Fruit fly (Drosophila melanogaster): ENCODE measurements around the gene Eig71Ef.

Gene Eig71Ef

DNA sequence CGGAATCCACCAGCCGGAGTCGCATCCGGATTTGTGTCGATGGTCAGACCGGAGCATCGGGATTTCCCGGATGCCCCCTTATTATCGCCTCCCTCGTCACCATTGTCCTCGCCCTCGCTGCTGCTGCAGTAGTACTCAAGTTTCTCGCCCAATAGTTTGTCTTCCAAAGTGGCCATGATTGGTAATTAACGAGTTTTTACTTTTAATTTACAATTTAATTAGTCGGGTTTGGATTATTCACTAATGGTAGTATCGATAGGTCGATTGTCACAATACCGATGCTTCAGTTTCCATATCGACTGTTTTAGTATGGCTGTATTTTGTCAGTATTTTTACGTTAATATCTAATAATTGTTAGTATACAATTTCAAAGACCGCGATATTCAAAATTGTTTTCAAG is 47.1 kb downstream of the Eig71Ef start, which contains the start of gene CG7650 (continued):
- TF ChIP-seq CG6813 (GFP tag; optimal IDR thresholded peaks at IDR 0.05) (no peak), CG10267 (tag; optimal IDR thresholded peaks at IDR 0.05) (peak; percentile 74), Dp (GFP tag; optimal IDR thresholded peaks at IDR 0.05) (peak; percentile 93), amos (GFP tag; IDR thresholded peaks at IDR 0.05; ENCODE audit: partially characterized antibody) (peak; percentile 92), CG32532 (GFP tag; IDR thresholded peaks at IDR 0.05) (no peak), CG12659 (GFP tag; optimal IDR thresholded peaks at IDR 0.05) (no peak), CG15073 (GFP tag; optimal IDR thresholded peaks at IDR 0.05) (no peak), CG8290 (GFP tag; optimal IDR thresholded peaks at IDR 0.05) (no peak), CG8290 (tag; optimal IDR thresholded peaks at IDR 0.05) (no peak), Tbp (GFP tag; optimal IDR thresholded peaks at IDR 0.05) (no peak), mam (GFP tag; optimal IDR thresholded peaks at IDR 0.05) (no peak), unc-4 (GFP tag; IDR thresholded peaks at IDR 0.05; ENCODE audit: partially characterized antibody) (peak; percentile 94), fru (optimal IDR thresholded peaks at IDR 0.05) (no peak), Aef1 (GFP tag; IDR thresholded peaks at IDR 0.05) (no peak), Bgb (GFP tag; IDR thresholded peaks at IDR 0.05; ENCODE audit: partially characterized antibody) (peak; percentile 93), PHDP (tag; optimal IDR thresholded peaks at IDR 0.05) (no peak), Rx (GFP tag; IDR thresholded peaks at IDR 0.05) (no peak), unpg (GFP tag; optimal IDR thresholded peaks at IDR 0.05) (no peak), sna (GFP tag; IDR thresholded peaks at IDR 0.05; ENCODE audit: partially characterized antibody) (peak; percentile 81), Adf1 (GFP tag; IDR thresholded peaks at IDR 0.05) (no peak), en (GFP tag; optimal IDR thresholded peaks at IDR 0.05) (no peak), mld (GFP tag; IDR thresholded peaks at IDR 0.05; ENCODE audit: partially characterized antibody) (peak; percentile 74; the same call in 2 of the 3 replicates), CG11560 (tag; IDR thresholded peaks at IDR 0.05) (no peak), Ptx1 (GFP tag; IDR thresholded peaks at IDR 0.05) (no peak), sim (GFP tag; IDR thresholded peaks at IDR 0.05) (no peak), MESR4 (GFP tag; optimal IDR thresholded peaks at IDR 0.05) (peak; percentile 87), CG15696 (tag; optimal IDR thresholded peaks at IDR 0.05) (no peak), Dll (GFP tag; IDR thresholded peaks at IDR 0.05; ENCODE audit: partially characterized antibody) (peak; percentile 96), kah (GFP tag; optimal IDR thresholded peaks at IDR 0.05) (no peak), btn (GFP tag; optimal IDR thresholded peaks at IDR 0.05) (no peak), MTF-1 (GFP tag; optimal IDR thresholded peaks at IDR 0.05; ENCODE audit: borderline replicate concordance) (no peak), CG13296 (GFP tag; optimal IDR thresholded peaks at IDR 0.05) (no peak), ato (GFP tag; IDR thresholded peaks at IDR 0.05; ENCODE audit: partially characterized antibody) (peak; percentile 80), knrl (GFP tag; IDR thresholded peaks at IDR 0.05; ENCODE audit: partially characterized antibody) (peak; percentile 86), cato (GFP tag; optimal IDR thresholded peaks at IDR 0.05; ENCODE audit: borderline replicate concordance) (no peak), Xrp1 (GFP tag; IDR thresholded peaks at IDR 0.05) (no peak), CG12744 (GFP tag; optimal IDR thresholded peaks at IDR 0.05) (no peak), slou (GFP tag; optimal IDR thresholded peaks at IDR 0.05) (no peak), scrt (GFP tag; optimal IDR thresholded peaks at IDR 0.05) (no peak), Scr (GFP tag; IDR thresholded peaks at IDR 0.05; ENCODE audit: partially characterized antibody) (peak; percentile 89), CG14860 (GFP tag; IDR thresholded peaks at IDR 0.05; ENCODE audit: partially characterized antibody) (peak; percentile 83), Fer1 (GFP tag; optimal IDR thresholded peaks at IDR 0.05) (peak; percentile 16), Hey (tag; optimal IDR thresholded peaks at IDR 0.05) (no peak), Fer3 (tag; optimal IDR thresholded peaks at IDR 0.05) (no peak), CG4854 (GFP tag; optimal IDR thresholded peaks at IDR 0.05) (no peak), CG2129 (GFP tag; IDR thresholded peaks at IDR 0.05; ENCODE audit: partially characterized antibody) (peak; percentile 84), CG2875 (GFP tag; optimal IDR thresholded peaks at IDR 0.05) (no peak), CG11398 (GFP tag; optimal IDR thresholded peaks at IDR 0.05) (no peak), hb (GFP tag; IDR thresholded peaks at IDR 0.05; ENCODE audit: partially characterized antibody) (peak; percentile 81), CG14050 (GFP tag; IDR thresholded peaks at IDR 0.05) (no peak), Chrac-16 (GFP tag; optimal IDR thresholded peaks at IDR 0.05) (no peak)

All from whole organism, embryonic.